Fruit fly (Drosophila melanogaster) whole organism, embryonic: ENCODE data around the gene Rrp45.

Experiments used
- Aef1 ChIP-seq: fragments of 200-800 bp; sonication (Bioruptor generic); IDR thresholded peaks from 3 replicates; pipeline ENCODE4 v1.3.6; 2022; ENCODE audit warnings: missing biosample characterization, missing genetic modification characterization
- Antp ChIP-seq: fragments of 200-800 bp; sonication (Bioruptor generic); optimal IDR thresholded peaks from 3 replicates; lab custom pipeline; 2016; ENCODE audit warnings: missing biosample characterization, missing genetic modification characterization
- BEAF-32 ChIP-seq: fragments of 200-800 bp; sonication (Bioruptor generic); optimal IDR thresholded peaks from 3 replicates; lab custom pipeline; 2017; ENCODE audit warnings: missing biosample characterization, missing genetic modification characterization, mild to moderate bottlenecking, moderate library complexity, missing genetic modification reagents
- Blimp-1 ChIP-seq: fragments of 200-800 bp; sonication (Bioruptor generic); optimal IDR thresholded peaks from 3 replicates; lab custom pipeline; 2018; ENCODE audit warnings: missing biosample characterization, missing genetic modification characterization, mild to moderate bottlenecking, moderate library complexity, missing genetic modification reagents
- CG10147 ChIP-seq: fragments of 200-800 bp; sonication (Bioruptor generic); optimal IDR thresholded peaks from 2 replicates; lab custom pipeline; 2019; ENCODE audit warnings: missing biosample characterization, mild to moderate bottlenecking, missing genetic modification characterization, moderate library complexity
- CG10267 ChIP-seq: fragments of 200-800 bp; sonication (Bioruptor generic); optimal IDR thresholded peaks from 2 replicates; lab custom pipeline; 2018; ENCODE audit warnings: missing biosample characterization, mild to moderate bottlenecking, missing genetic modification characterization, moderate library complexity
- CG10431 ChIP-seq: fragments of 200-800 bp; sonication (Bioruptor generic); optimal IDR thresholded peaks from 3 replicates; lab custom pipeline; 2018; ENCODE audit warnings: missing biosample characterization, mild to moderate bottlenecking, missing genetic modification characterization
- CG12155 ChIP-seq: fragments of 200-800 bp; sonication (Bioruptor generic); optimal IDR thresholded peaks from 3 replicates; lab custom pipeline; 2016; ENCODE audit warnings: missing biosample characterization, missing genetic modification characterization
- CG12299 ChIP-seq: fragments of 200-800 bp; sonication (Bioruptor generic); optimal IDR thresholded peaks from 2 replicates; lab custom pipeline; 2018; ENCODE audit warnings: missing biosample characterization, mild to moderate bottlenecking, missing genetic modification characterization
- CG1233 ChIP-seq: fragments of 200-800 bp; sonication (Bioruptor generic); optimal IDR thresholded peaks from 4 replicates; lab custom pipeline; 2018; ENCODE audit warnings: missing biosample characterization, mild to moderate bottlenecking, missing genetic modification characterization
- CG12391 ChIP-seq: fragments of 200-800 bp; sonication (Bioruptor generic); optimal IDR thresholded peaks from 3 replicates; lab custom pipeline; 2018; ENCODE audit warnings: missing biosample characterization, mild to moderate bottlenecking, missing genetic modification characterization, moderate library complexity
- CG13775 ChIP-seq: fragments of 200-800 bp; sonication (Bioruptor generic); optimal IDR thresholded peaks from 3 replicates; lab custom pipeline; 2017; ENCODE audit warnings: missing biosample characterization, mild to moderate bottlenecking, missing genetic modification characterization
- CG14710 ChIP-seq: fragments of 200-800 bp; sonication (Bioruptor generic); optimal IDR thresholded peaks from 3 replicates; lab custom pipeline; 2019; ENCODE audit warnings: missing biosample characterization, mild to moderate bottlenecking, missing genetic modification characterization, moderate library complexity
- CG15011 ChIP-seq: fragments of 200-800 bp; sonication (Bioruptor generic); optimal IDR thresholded peaks from 3 replicates; lab custom pipeline; 2018; ENCODE audit warnings: missing biosample characterization, mild to moderate bottlenecking, missing genetic modification characterization
- CG15479 ChIP-seq: fragments of 200-800 bp; sonication (Bioruptor generic); optimal IDR thresholded peaks from 3 replicates; lab custom pipeline; 2019; ENCODE audit warnings: missing biosample characterization, mild to moderate bottlenecking, missing genetic modification characterization, moderate library complexity
- CG1647 ChIP-seq: fragments of 200-800 bp; sonication (Bioruptor generic); optimal IDR thresholded peaks from 3 replicates; lab custom pipeline; 2016; ENCODE audit warnings: missing biosample characterization, missing genetic modification characterization
- CG17359 ChIP-seq: fragments of 200-800 bp; sonication (Bioruptor generic); optimal IDR thresholded peaks from 3 replicates; lab custom pipeline; 2018; ENCODE audit warnings: missing biosample characterization, mild to moderate bottlenecking, missing genetic modification characterization, moderate library complexity
- CG18011 ChIP-seq: fragments of 200-800 bp; sonication (Bioruptor generic); optimal IDR thresholded peaks from 2 replicates; lab custom pipeline; 2017; ENCODE audit warnings: missing biosample characterization, missing genetic modification characterization, mild to moderate bottlenecking, moderate library complexity, missing genotype
- CG18764 ChIP-seq: fragments of 200-800 bp; sonication (Bioruptor generic); optimal IDR thresholded peaks from 3 replicates; lab custom pipeline; 2016; ENCODE audit warnings: missing biosample characterization, missing genetic modification characterization
- CG2116 ChIP-seq: fragments of 200-800 bp; sonication (Bioruptor generic); optimal IDR thresholded peaks from 3 replicates; lab custom pipeline; 2018; ENCODE audit warnings: missing biosample characterization, mild to moderate bottlenecking, missing genetic modification characterization
- CG2199 ChIP-seq: fragments of 200-800 bp; sonication (Bioruptor generic); IDR thresholded peaks from 3 replicates; pipeline ENCODE4 v1.3.6; 2022; ENCODE audit warnings: missing biosample characterization, missing genetic modification characterization
- CG2202 ChIP-seq: fragments of 200-800 bp; sonication (Bioruptor generic); optimal IDR thresholded peaks from 2 replicates; lab custom pipeline; 2018; ENCODE audit warnings: missing biosample characterization, mild to moderate bottlenecking, missing genetic modification characterization
- CG2712 ChIP-seq: fragments of 200-800 bp; optimal IDR thresholded peaks from 3 replicates; lab custom pipeline; 2019; ENCODE audit warnings: missing biosample characterization, mild to moderate bottlenecking, missing genetic modification characterization, moderate library complexity
- CG2875 ChIP-seq: fragments of 200-800 bp; sonication (Bioruptor generic); optimal IDR thresholded peaks from 2 replicates; lab custom pipeline; 2017; ENCODE audit warnings: missing biosample characterization, mild to moderate bottlenecking, missing genetic modification characterization, missing genetic modification reagents
- CG3838 ChIP-seq: fragments of 200-800 bp; sonication (Bioruptor generic); optimal IDR thresholded peaks from 3 replicates; lab custom pipeline; 2016; ENCODE audit warnings: missing biosample characterization, missing genetic modification characterization
- CG7372 ChIP-seq: fragments of 200-800 bp; sonication (Bioruptor generic); IDR thresholded peaks from 2 replicates; pipeline ENCODE4 v1.3.6; 2022; ENCODE audit warnings: missing biosample characterization, missing genetic modification characterization
- Doc2 ChIP-seq: fragments of 200-800 bp; sonication (Bioruptor generic); IDR thresholded peaks from 2 replicates; pipeline ENCODE4 v1.3.6; 2022; ENCODE audit warnings: missing biosample characterization, missing genetic modification characterization
- Dref ChIP-seq: fragments of 200-800 bp; sonication (Bioruptor generic); IDR thresholded peaks from 2 replicates; pipeline ENCODE4 v1.3.6; 2022; ENCODE audit warnings: missing biosample characterization, missing genetic modification characterization
- Fer1 ChIP-seq: fragments of 200-800 bp; sonication (Bioruptor generic); optimal IDR thresholded peaks from 2 replicates; lab custom pipeline; 2017; ENCODE audit warnings: missing biosample characterization, mild to moderate bottlenecking, missing genetic modification characterization
- HHEX ChIP-seq: fragments of 200-800 bp; sonication (Bioruptor generic); optimal IDR thresholded peaks from 3 replicates; lab custom pipeline; 2017; ENCODE audit warnings: missing biosample characterization, mild to moderate bottlenecking, missing genetic modification characterization, missing genetic modification reagents
- Hr3 ChIP-seq: fragments of 200-800 bp; sonication (Bioruptor generic); optimal IDR thresholded peaks from 3 replicates; lab custom pipeline; 2016; ENCODE audit warnings: missing biosample characterization, missing genetic modification characterization
- Kr ChIP-seq: fragments of 200-800 bp; sonication (Bioruptor generic); optimal IDR thresholded peaks from 2 replicates; lab custom pipeline; 2017; ENCODE audit warnings: missing biosample characterization, mild to moderate bottlenecking, missing genetic modification characterization
- Mes4 ChIP-seq: fragments of 200-800 bp; sonication (Bioruptor generic); optimal IDR thresholded peaks from 2 replicates; lab custom pipeline; 2016; ENCODE audit warnings: missing biosample characterization, missing genetic modification characterization
- Opbp ChIP-seq: fragments of 200-800 bp; sonication (Bioruptor generic); IDR thresholded peaks from 3 replicates; pipeline ENCODE4 v1.3.6; 2022; ENCODE audit warnings: missing biosample characterization, missing genetic modification characterization; ENCODE audit not compliant: partially characterized antibody
- cwo ChIP-seq: fragments of 200-800 bp; sonication (Bioruptor generic); optimal IDR thresholded peaks from 3 replicates; lab custom pipeline; 2017; ENCODE audit warnings: missing biosample characterization, missing genetic modification characterization, mild to moderate bottlenecking, moderate library complexity, missing genetic modification reagents
- fd64A ChIP-seq: fragments of 200-800 bp; sonication (Bioruptor generic); optimal IDR thresholded peaks from 3 replicates; lab custom pipeline; 2018; ENCODE audit warnings: missing biosample characterization, mild to moderate bottlenecking, missing genetic modification characterization
- gfzf ChIP-seq: fragments of 200-800 bp; sonication (Bioruptor generic); optimal IDR thresholded peaks from 2 replicates; lab custom pipeline; 2016; ENCODE audit warnings: missing biosample characterization, mild to moderate bottlenecking, missing genetic modification characterization, moderate library complexity
- gt ChIP-seq: fragments of 200-800 bp; sonication (Bioruptor generic); IDR thresholded peaks from 2 replicates; pipeline ENCODE4 v1.3.6; 2022; ENCODE audit warnings: missing biosample characterization, missing genetic modification characterization
- kay ChIP-seq: fragments of 200-800 bp; sonication (Bioruptor generic); optimal IDR thresholded peaks from 2 replicates; lab custom pipeline; 2016; ENCODE audit warnings: missing biosample characterization, missing genetic modification characterization
- knrl ChIP-seq: fragments of 200-800 bp; sonication (Bioruptor generic); IDR thresholded peaks from 3 replicates; pipeline ENCODE4 v1.3.6; 2022; ENCODE audit warnings: missing biosample characterization, missing genetic modification characterization; ENCODE audit not compliant: partially characterized antibody
- maf-S ChIP-seq: fragments of 200-800 bp; sonication (Bioruptor generic); optimal IDR thresholded peaks from 2 replicates; lab custom pipeline; 2016; ENCODE audit warnings: missing biosample characterization, missing genetic modification characterization
- pan ChIP-seq, 4 experiments: fragments of >200 bp in 3 of 4; fragments of 200-800 bp in 1 of 4; sonication (Bioruptor generic) in 1 of 4; optimal IDR thresholded peaks in 3 of 4; IDR thresholded peaks in 1 of 4; 2 replicates each; pipeline versions ENCODE4 v1.3.6 to Lab custom; 2017 to 2022; ENCODE audit warnings: missing biosample characterization in 2 of 4, missing genetic modification characterization in 2 of 4, mixed read lengths in 1 of 4
- pho ChIP-seq: fragments of 200-800 bp; sonication (Bioruptor generic); optimal IDR thresholded peaks from 2 replicates; lab custom pipeline; 2016; ENCODE audit warnings: missing biosample characterization, missing genetic modification characterization
- ranshi ChIP-seq: fragments of 200-800 bp; sonication (Bioruptor generic); IDR thresholded peaks from 2 replicates; pipeline ENCODE4 v1.3.6; 2022; ENCODE audit warnings: missing biosample characterization, missing genetic modification characterization
- sna ChIP-seq: fragments of 200-800 bp; sonication (Bioruptor generic); IDR thresholded peaks from 2 replicates; pipeline ENCODE4 v1.3.6; 2022; ENCODE audit warnings: missing biosample characterization, missing genetic modification characterization; ENCODE audit not compliant: partially characterized antibody
- vnd ChIP-seq: fragments of 200-800 bp; sonication (Bioruptor generic); IDR thresholded peaks from 3 replicates; pipeline ENCODE4 v1.3.6; 2022; ENCODE audit warnings: missing biosample characterization, missing genetic modification characterization; ENCODE audit not compliant: partially characterized antibody
- wdn ChIP-seq: fragments of 200-800 bp; sonication (Bioruptor generic); IDR thresholded peaks from 2 replicates; pipeline ENCODE4 v1.3.6; 2022; ENCODE audit warnings: missing biosample characterization, missing genetic modification characterization

Gene Rrp45

DNA sequence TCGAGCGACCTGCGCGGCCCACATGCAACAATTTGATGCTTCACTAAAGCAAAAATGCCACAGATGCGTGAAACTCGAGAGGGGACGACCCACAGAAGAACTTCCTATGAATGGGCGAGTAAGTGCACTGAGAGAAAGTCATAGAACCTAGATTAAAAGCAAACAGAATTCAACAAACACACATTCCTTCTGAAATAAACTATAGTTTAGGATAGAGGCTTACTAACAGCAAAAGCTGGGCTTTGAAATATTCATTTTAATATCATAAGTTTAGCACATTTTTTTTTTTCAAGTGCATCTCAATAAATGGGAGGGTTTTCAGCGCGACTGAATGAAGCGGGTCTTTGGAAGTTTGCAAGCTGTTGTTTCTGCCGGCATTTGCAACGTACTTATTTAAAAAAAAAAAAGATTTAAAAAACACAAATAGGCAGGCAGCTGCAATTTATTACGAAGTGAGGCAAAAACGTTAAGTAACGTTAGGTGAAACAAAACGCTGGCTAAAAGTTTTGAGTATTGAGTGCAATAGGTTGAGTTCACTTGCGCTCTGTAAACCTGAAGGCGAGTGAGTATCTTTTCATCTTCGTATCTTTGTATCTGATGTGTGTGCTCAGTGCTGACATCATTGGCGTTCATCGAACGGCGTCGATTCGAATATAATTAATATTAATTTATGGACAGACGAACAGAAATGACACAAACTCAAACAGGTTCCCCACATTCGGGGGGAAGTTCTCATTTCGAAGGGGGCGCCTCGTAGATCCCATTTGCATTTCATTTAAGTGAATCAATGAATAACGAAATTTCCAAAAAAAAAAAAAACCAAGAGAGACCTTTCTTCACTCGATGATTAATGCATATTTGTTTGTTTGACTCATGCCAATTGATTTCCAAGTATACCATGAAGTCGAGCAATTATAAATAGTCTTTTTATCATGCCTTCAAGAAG is 17.9 kb downstream of the Rrp45 start (continued):
- TF ChIP-seq gfzf (GFP tag; lab: Kevin White, UChicago) (no peak), CG7372 (GFP tag; lab: Robert Waterston, UW) (no peak), CG2712 (tag; lab: Kevin White, UChicago) (peak; percentile 78), gt (GFP tag; lab: Robert Waterston, UW) (peak; percentile 43; the same call in 1 of the 2 replicates), kay (peak; percentile 64), CG13775 (GFP tag; lab: Kevin White, UChicago) (peak; percentile 35), Antp (GFP tag; lab: Kevin White, UChicago) (peak; percentile 67), CG15479 (no peak), ranshi (GFP tag; lab: Robert Waterston, UW) (peak; percentile 58; the same call in 1 of the 2 replicates), Blimp-1 (peak; percentile 73), fd64A (GFP tag; lab: Kevin White, UChicago) (no peak), CG10267 (tag; lab: Kevin White, UChicago) (peak; percentile 62), BEAF-32 (no peak), Aef1 (GFP tag; lab: Robert Waterston, UW) (peak; percentile 35; the same call in 2 of the 3 replicates), CG12155 (GFP tag; lab: Kevin White, UChicago) (peak; percentile 36), CG14710 (tag; lab: Kevin White, UChicago) (peak; percentile 64), CG12391 (peak; percentile 34), CG12299 (tag; lab: Kevin White, UChicago) (no peak), CG1647 (GFP tag; lab: Kevin White, UChicago) (peak; percentile 15), pan (optimal IDR thresholded peaks at IDR 0.05; lab: Kevin White, UChicago) (no peak), pan (GFP tag; optimal IDR thresholded peaks at IDR 0.05 in 1 of 2, IDR thresholded peaks at IDR 0.05 in 1 of 2) (peak in 1 of 2 experiments; percentile 63), CG18764 (GFP tag; lab: Kevin White, UChicago) (peak; percentile 31), pho (GFP tag; lab: Kevin White, UChicago) (no peak), CG1233 (peak; percentile 17), Doc2 (GFP tag; lab: Robert Waterston, UW) (no peak), CG2875 (GFP tag; lab: Kevin White, UChicago) (peak; percentile 37), HHEX (peak; percentile 30), Kr (GFP tag; lab: Kevin White, UChicago) (no peak), Dref (GFP tag; lab: Robert Waterston, UW) (no peak), knrl (GFP tag; lab: Robert Waterston, UW) (no peak), sna (GFP tag; lab: Robert Waterston, UW) (no peak), Hr3 (GFP tag; lab: Kevin White, UChicago) (peak; percentile 50), CG10431 (no peak), CG2202 (peak; percentile 38), Opbp (GFP tag; lab: Robert Waterston, UW) (no peak), CG2116 (no peak), Mes4 (GFP tag; lab: Kevin White, UChicago) (no peak), CG3838 (no peak), CG17359 (tag; lab: Kevin White, UChicago) (peak; percentile 53), Fer1 (GFP tag; lab: Kevin White, UChicago) (no peak), cwo (GFP tag; lab: Kevin White, UChicago) (no peak), CG10147 (GFP tag; lab: Kevin White, UChicago) (no peak), CG15011 (GFP tag; lab: Kevin White, UChicago) (no peak), wdn (GFP tag; lab: Robert Waterston, UW) (no peak), CG18011 (no peak), vnd (GFP tag; lab: Robert Waterston, UW) (no peak), maf-S (GFP tag; lab: Kevin White, UChicago) (no peak), CG2199 (GFP tag; lab: Robert Waterston, UW) (peak; percentile 70; the same call in 1 of the 3 replicates)
